Worm (Caenorhabditis elegans) whole organism, late embryonic: ENCODE results near the gene irld-65.

ENCODE experiments used
- K02D7.2 ChIP-seq: sonication (generic microtip); optimal IDR thresholded peaks from 2 replicates; lab custom pipeline; 2017; ENCODE audit warnings: mild to moderate bottlenecking, missing genetic modification characterization, missing compliant biosample characterization
- T23F11.4 ChIP-seq: fragments of 200-800 bp; sonication (Bioruptor generic); optimal IDR thresholded peaks from 2 replicates; lab custom pipeline; 2018; ENCODE audit warnings: mild to moderate bottlenecking, missing genetic modification characterization, missing compliant biosample characterization
- Y22D7AL.16 ChIP-seq: sonication (generic microtip); optimal IDR thresholded peaks from 2 replicates; lab custom pipeline; 2016; ENCODE audit warnings: missing genetic modification characterization, missing compliant biosample characterization
- ahr-1 ChIP-seq: sonication (generic microtip); optimal IDR thresholded peaks from 2 replicates; lab custom pipeline; 2016; ENCODE audit warnings: missing genetic modification characterization, missing compliant biosample characterization
- ama-1 ChIP-seq: fragments of 150-350 bp; optimal IDR thresholded peaks from 2 replicates; lab custom pipeline; 2014
- ceh-14 ChIP-seq: sonication (generic microtip); optimal IDR thresholded peaks from 2 replicates; lab custom pipeline; 2016; ENCODE audit warnings: missing genotype, missing genetic modification characterization, missing compliant biosample characterization
- ceh-18 ChIP-seq: sonication (generic microtip); optimal IDR thresholded peaks from 2 replicates; lab custom pipeline; 2016; ENCODE audit warnings: missing genetic modification characterization, missing compliant biosample characterization
- ceh-19 ChIP-seq: fragments of 200-800 bp; sonication (Bioruptor generic); optimal IDR thresholded peaks from 2 replicates; lab custom pipeline; 2018; ENCODE audit warnings: mild to moderate bottlenecking, missing genetic modification characterization, missing compliant biosample characterization
- ceh-2 ChIP-seq: sonication (generic microtip); optimal IDR thresholded peaks from 2 replicates; lab custom pipeline; 2016; ENCODE audit warnings: missing genotype, missing genetic modification characterization, missing compliant biosample characterization
- ceh-24 ChIP-seq: sonication (generic microtip); optimal IDR thresholded peaks from 2 replicates; lab custom pipeline; 2016; ENCODE audit warnings: mild to moderate bottlenecking, missing genetic modification characterization, missing compliant biosample characterization
- ceh-30 ChIP-seq: fragments of 150-350 bp; optimal IDR thresholded peaks from 2 replicates; lab custom pipeline; 2014; ENCODE audit warnings: missing biosample characterization, missing genetic modification characterization
- ceh-31 ChIP-seq: sonication (generic microtip); optimal IDR thresholded peaks from 2 replicates; lab custom pipeline; 2016; ENCODE audit warnings: missing genetic modification characterization, missing compliant biosample characterization
- ceh-34 ChIP-seq: sonication (generic microtip); optimal IDR thresholded peaks from 2 replicates; lab custom pipeline; 2016; ENCODE audit warnings: mild to moderate bottlenecking, missing genetic modification characterization, missing compliant biosample characterization
- ceh-6 ChIP-seq: fragments of 200-800 bp; sonication (Bioruptor generic); optimal IDR thresholded peaks from 2 replicates; lab custom pipeline; 2018; ENCODE audit warnings: mild to moderate bottlenecking, missing genetic modification characterization, missing compliant biosample characterization
- ceh-9 ChIP-seq: sonication (generic microtip); optimal IDR thresholded peaks from 2 replicates; lab custom pipeline; 2016; ENCODE audit warnings: mild to moderate bottlenecking, missing genetic modification characterization, inconsistent platforms, missing compliant biosample characterization
- ets-4 ChIP-seq: sonication (generic microtip); optimal IDR thresholded peaks from 2 replicates; lab custom pipeline; 2016; ENCODE audit warnings: missing genetic modification characterization, missing compliant biosample characterization
- fax-1 ChIP-seq: sonication (generic microtip); optimal IDR thresholded peaks from 2 replicates; lab custom pipeline; 2016; ENCODE audit warnings: missing genotype, missing genetic modification characterization, missing compliant biosample characterization
- fkh-10 ChIP-seq: fragments of 150-350 bp; optimal IDR thresholded peaks from 2 replicates; lab custom pipeline; 2014; ENCODE audit warnings: missing biosample characterization, missing genetic modification reagents, missing genetic modification characterization
- gmeb-2 ChIP-seq: sonication (generic microtip); optimal IDR thresholded peaks from 2 replicates; lab custom pipeline; 2016; ENCODE audit warnings: missing genetic modification characterization, inconsistent platforms, missing compliant biosample characterization
- hlh-30 ChIP-seq: sonication (generic microtip); optimal IDR thresholded peaks from 2 replicates; lab custom pipeline; 2017; ENCODE audit warnings: antibody characterized with exemption, missing genetic modification characterization, missing compliant biosample characterization; ENCODE audit not compliant: insufficient read depth
- lim-6 ChIP-seq: sonication (generic microtip); optimal IDR thresholded peaks from 2 replicates; lab custom pipeline; 2016; ENCODE audit warnings: missing genetic modification characterization, missing compliant biosample characterization
- lin-11 ChIP-seq: fragments of 200-800 bp; sonication (Bioruptor generic); optimal IDR thresholded peaks from 2 replicates; lab custom pipeline; 2018; ENCODE audit warnings: mild to moderate bottlenecking, missing genetic modification characterization, missing compliant biosample characterization
- nfya-1 ChIP-seq: sonication (generic microtip); optimal IDR thresholded peaks from 2 replicates; lab custom pipeline; 2017; ENCODE audit warnings: missing genetic modification characterization, mild to moderate bottlenecking, missing compliant biosample characterization, antibody characterized with exemption, moderate library complexity
- npax-4 ChIP-seq: sonication (generic microtip); optimal IDR thresholded peaks from 2 replicates; lab custom pipeline; 2016; ENCODE audit warnings: missing genetic modification characterization, missing compliant biosample characterization
- odd-2 ChIP-seq: sonication (generic microtip); optimal IDR thresholded peaks from 2 replicates; lab custom pipeline; 2017; ENCODE audit warnings: antibody characterized with exemption, mild to moderate bottlenecking, missing genetic modification characterization, missing compliant biosample characterization
- pax-1 ChIP-seq: fragments of 150-350 bp; optimal IDR thresholded peaks from 2 replicates; lab custom pipeline; 2014; ENCODE audit warnings: missing biosample characterization, missing genetic modification characterization
- pha-2 ChIP-seq: sonication (generic microtip); optimal IDR thresholded peaks from 2 replicates; lab custom pipeline; 2017; ENCODE audit warnings: mild to moderate bottlenecking, missing genetic modification characterization, missing compliant biosample characterization
- pqm-1 ChIP-seq: sonication (generic microtip); optimal IDR thresholded peaks from 2 replicates; lab custom pipeline; 2016; ENCODE audit warnings: missing genetic modification characterization, missing compliant biosample characterization
- pros-1 ChIP-seq: fragments of 150-350 bp; optimal IDR thresholded peaks from 2 replicates; lab custom pipeline; 2014; ENCODE audit warnings: missing biosample characterization, missing genetic modification reagents, missing genetic modification characterization
- ref-2 ChIP-seq: sonication (generic microtip); optimal IDR thresholded peaks from 2 replicates; lab custom pipeline; 2016; ENCODE audit warnings: missing genetic modification characterization, missing compliant biosample characterization
- sdc-2 ChIP-seq: sonication (generic microtip); optimal IDR thresholded peaks from 2 replicates; lab custom pipeline; 2016; ENCODE audit warnings: missing genotype, missing genetic modification characterization, missing compliant biosample characterization
- tbx-2 ChIP-seq: sonication (generic microtip); optimal IDR thresholded peaks from 2 replicates; lab custom pipeline; 2016; ENCODE audit warnings: missing genetic modification characterization, missing compliant biosample characterization
- ttx-3 ChIP-seq: sonication (generic microtip); optimal IDR thresholded peaks from 2 replicates; lab custom pipeline; 2016; ENCODE audit warnings: missing genetic modification reagents, missing genetic modification characterization, missing compliant biosample characterization
- unc-42 ChIP-seq: sonication (generic microtip); optimal IDR thresholded peaks from 2 replicates; lab custom pipeline; 2016; ENCODE audit warnings: missing genotype, missing genetic modification characterization, missing compliant biosample characterization
- unc-55 ChIP-seq: sonication (generic microtip); optimal IDR thresholded peaks from 2 replicates; lab custom pipeline; 2017; ENCODE audit warnings: missing biosample characterization, missing genetic modification reagents, missing genetic modification characterization
- zip-5 ChIP-seq: sonication (generic microtip); optimal IDR thresholded peaks from 2 replicates; lab custom pipeline; 2016; ENCODE audit warnings: missing genetic modification characterization, missing compliant biosample characterization

irld-65 gene

DNA sequence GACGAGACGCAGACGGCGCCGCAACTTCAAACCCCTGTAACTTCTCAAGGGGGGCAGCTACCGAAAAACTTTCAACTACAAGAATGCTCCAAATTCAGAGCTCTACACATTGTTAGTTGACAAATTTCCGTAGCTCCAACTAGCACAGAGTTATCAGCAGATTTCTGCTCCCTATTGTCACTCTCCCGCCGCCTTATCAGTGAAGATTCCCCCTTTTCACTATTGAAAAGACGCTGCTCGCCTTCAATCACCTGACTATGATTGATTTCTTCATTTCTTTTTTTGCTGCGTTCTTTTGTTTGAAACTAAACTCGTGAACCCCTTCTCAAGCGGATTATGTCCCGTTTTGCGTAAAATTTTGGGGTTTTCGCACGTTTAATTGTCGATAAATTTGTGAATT, 15.4 kb downstream of the irld-65 start:
- TF ChIP-seq fax-1 (tag; lab: Kevin White, UChicago) (no peak), T23F11.4 (GFP tag; lab: Kevin White, UChicago) (no peak), Y22D7AL.16 (tag; lab: Kevin White, UChicago) (no peak), ttx-3 (no peak), pqm-1 (no peak), ceh-31 (tag; lab: Kevin White, UChicago) (no peak), ceh-2 (tag; lab: Kevin White, UChicago) (no peak), K02D7.2 (tag; lab: Kevin White, UChicago) (no peak), ets-4 (no peak), ceh-6 (GFP tag; lab: Kevin White, UChicago) (no peak), ahr-1 (tag; lab: Kevin White, UChicago) (no peak), ceh-18 (tag; lab: Kevin White, UChicago) (no peak), unc-42 (no peak), pha-2 (no peak), lim-6 (tag; lab: Kevin White, UChicago) (no peak), sdc-2 (tag; lab: Kevin White, UChicago) (no peak), ceh-30 (tag; lab: Kevin White, UChicago) (no peak), ama-1 (lab: Kevin White, UChicago) (no peak), pax-1 (no peak), zip-5 (tag; lab: Kevin White, UChicago) (no peak)

DNA sequence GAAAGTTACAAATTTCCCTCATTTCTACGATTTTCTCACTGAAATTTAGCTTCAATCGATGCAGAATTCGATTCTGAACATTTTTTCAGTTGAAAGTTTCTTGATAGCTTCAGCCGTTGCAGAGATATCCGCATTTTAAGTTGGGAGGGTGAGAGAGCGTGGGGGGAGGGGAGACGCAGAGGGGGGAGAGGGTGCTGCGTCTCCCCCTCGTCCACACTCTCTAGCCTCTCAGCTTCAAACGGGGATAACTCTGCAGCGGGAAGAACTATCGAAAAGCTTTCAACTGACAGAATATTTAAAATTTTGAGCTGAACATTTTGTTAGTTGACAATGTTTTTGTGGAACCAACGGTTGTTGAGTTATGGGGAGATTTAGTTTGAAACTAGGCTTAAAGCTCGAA, 15.9 kb downstream of the irld-65 start:
- TF ChIP-seq ceh-24 (tag; lab: Kevin White, UChicago) = no peak
- no peak for TF ChIP-seq tbx-2 (tag; lab: Kevin White, UChicago)
- TF ChIP-seq fkh-10 = no peak
- TF ChIP-seq lim-6 (tag; lab: Kevin White, UChicago) = no peak
- TF ChIP-seq lin-11 (tag; lab: Kevin White, UChicago) = no peak
- TF ChIP-seq ceh-9 (tag; lab: Kevin White, UChicago) = no peak
- TF ChIP-seq ceh-19 = no peak
- TF ChIP-seq odd-2 (tag; lab: Kevin White, UChicago) = no peak
- no peak for TF ChIP-seq ttx-3
- TF ChIP-seq ceh-14 (tag; lab: Kevin White, UChicago) = no peak
- no peak for TF ChIP-seq ets-4
- TF ChIP-seq pros-1 (tag; lab: Kevin White, UChicago) = no peak

DNA sequence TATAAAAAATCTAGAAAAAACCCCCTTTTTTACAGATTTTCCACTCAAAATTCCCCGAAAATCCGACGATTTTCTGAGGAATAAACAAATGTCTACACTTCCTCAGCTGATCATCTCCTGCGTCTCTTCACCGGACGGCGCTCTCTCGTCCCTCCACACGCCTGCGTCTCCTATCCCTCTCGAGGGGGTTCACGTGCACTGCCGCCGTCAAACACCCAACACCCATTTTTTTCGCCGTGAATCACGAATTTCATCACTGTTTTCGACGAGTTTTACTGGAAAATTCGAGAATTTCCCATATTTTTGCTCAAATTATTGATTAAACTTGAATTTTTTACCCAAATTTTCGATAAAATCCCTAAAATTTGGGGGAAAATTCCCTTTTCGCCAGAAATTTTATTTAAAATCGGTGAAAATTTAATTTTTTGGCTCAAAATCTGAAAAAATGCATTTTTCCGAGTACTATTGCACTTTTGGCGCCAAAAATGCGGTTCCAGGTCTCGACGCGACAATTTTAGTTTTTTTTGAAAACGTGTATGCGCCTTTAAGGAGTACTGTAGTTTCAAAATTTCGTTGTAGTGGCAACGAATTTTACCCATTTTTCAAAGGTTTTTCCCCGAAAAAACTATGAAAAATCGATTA, 16.8 kb downstream of the irld-65 start:
- TF ChIP-seq hlh-30 (tag; lab: Kevin White, UChicago) (peak; percentile 89), npax-4 (no peak), unc-55 (peak; percentile 44), nfya-1 (peak; percentile 9), ref-2 (tag; lab: Kevin White, UChicago) (no peak), tbx-2 (tag; lab: Kevin White, UChicago) (no peak)

DNA sequence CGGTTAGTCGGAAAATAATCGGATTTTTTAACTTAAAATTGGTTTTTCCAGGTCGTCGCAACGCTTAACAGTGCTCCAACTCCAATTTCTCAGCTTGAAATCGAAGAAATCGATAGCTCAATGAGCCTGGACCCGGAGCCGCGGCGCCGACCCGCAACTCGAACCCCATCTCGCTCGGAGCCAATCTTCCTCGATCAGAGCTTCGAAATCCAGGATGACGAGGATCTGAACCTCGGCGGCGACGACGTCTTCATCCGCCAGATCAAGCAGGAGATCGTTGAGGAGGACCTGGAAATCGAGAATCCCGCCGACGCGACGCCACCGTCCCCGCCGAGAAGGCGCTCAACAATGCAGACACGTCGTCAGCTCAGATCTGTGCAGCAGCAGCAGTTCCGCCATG, 17.5 kb downstream of the irld-65 start:
- TF ChIP-seq ceh-34 (tag; lab: Kevin White, UChicago) = no peak
- TF ChIP-seq gmeb-2 (tag; lab: Kevin White, UChicago) = no peak
